Fruit fly (Drosophila melanogaster) whole organism, prepupa: ENCODE measurements around the gene CG33271.

Source experiments
- Blimp-1 ChIP-seq: fragments of 200-800 bp; sonication (Bioruptor generic); optimal IDR thresholded peaks from 3 replicates; lab custom pipeline; 2017; ENCODE audit warnings: missing biosample characterization, missing genetic modification characterization, mild to moderate bottlenecking, moderate library complexity, missing genetic modification reagents
- CG10631 ChIP-seq: fragments of 200-800 bp; sonication (Bioruptor generic); optimal IDR thresholded peaks from 2 replicates; lab custom pipeline; 2016; ENCODE audit warnings: missing biosample characterization, missing genetic modification characterization
- CG11294 ChIP-seq: fragments of 200-800 bp; sonication (Bioruptor generic); IDR thresholded peaks from 2 replicates; pipeline ENCODE4 v1.3.6; 2022; ENCODE audit warnings: missing biosample characterization, missing genetic modification characterization
- CG11762 ChIP-seq: fragments of 200-800 bp; sonication (Bioruptor generic); optimal IDR thresholded peaks from 3 replicates; lab custom pipeline; 2016; ENCODE audit warnings: missing biosample characterization, missing genetic modification characterization; ENCODE audit not compliant: insufficient read depth
- CG15336 ChIP-seq: fragments of 200-800 bp; sonication (Bioruptor generic); IDR thresholded peaks from 2 replicates; pipeline ENCODE4 v1.3.6; 2022; ENCODE audit warnings: missing biosample characterization, missing genetic modification characterization
- CG1621 ChIP-seq: fragments of 200-800 bp; sonication (Bioruptor generic); optimal IDR thresholded peaks from 3 replicates; lab custom pipeline; 2018; ENCODE audit warnings: missing biosample characterization, mild to moderate bottlenecking, missing genetic modification characterization
- CG3032 ChIP-seq: fragments of 200-800 bp; optimal IDR thresholded peaks from 2 replicates; lab custom pipeline; 2019; ENCODE audit warnings: missing biosample characterization, mild to moderate bottlenecking, missing genetic modification characterization, moderate library complexity
- CG31627 ChIP-seq: fragments of 200-800 bp; sonication (Bioruptor generic); optimal IDR thresholded peaks from 3 replicates; lab custom pipeline; 2016; ENCODE audit warnings: missing biosample characterization, missing genetic modification characterization
- CG32006 ChIP-seq: fragments of 200-800 bp; sonication (Bioruptor generic); optimal IDR thresholded peaks from 3 replicates; lab custom pipeline; 2017; ENCODE audit warnings: missing biosample characterization, mild to moderate bottlenecking, missing genetic modification characterization
- CG34406 ChIP-seq: fragments of 200-800 bp; sonication (Bioruptor generic); optimal IDR thresholded peaks from 3 replicates; lab custom pipeline; 2016; ENCODE audit warnings: missing biosample characterization, missing genetic modification characterization
- CG3919 ChIP-seq: fragments of 200-800 bp; sonication (Bioruptor generic); optimal IDR thresholded peaks from 3 replicates; lab custom pipeline; 2016; ENCODE audit warnings: missing biosample characterization, missing genetic modification characterization
- CG6163 ChIP-seq: fragments of 200-800 bp; sonication (Bioruptor generic); IDR thresholded peaks from 3 replicates; pipeline ENCODE4 v1.3.6; 2022; ENCODE audit warnings: missing biosample characterization, missing genetic modification characterization
- CG6276 ChIP-seq: fragments of 200-800 bp; sonication (Bioruptor generic); optimal IDR thresholded peaks from 2 replicates; lab custom pipeline; 2017; ENCODE audit warnings: missing biosample characterization, mild to moderate bottlenecking, missing genetic modification characterization
- CG6792 ChIP-seq: fragments of 200-800 bp; sonication (Bioruptor generic); optimal IDR thresholded peaks from 3 replicates; lab custom pipeline; 2016; ENCODE audit warnings: missing biosample characterization, missing genetic modification characterization
- CG6854 ChIP-seq: fragments of 200-800 bp; sonication (Bioruptor generic); optimal IDR thresholded peaks from 2 replicates; lab custom pipeline; 2017; ENCODE audit warnings: missing biosample characterization, mild to moderate bottlenecking, missing genetic modification characterization
- CG8119 ChIP-seq: fragments of 200-800 bp; sonication (Bioruptor generic); IDR thresholded peaks from 3 replicates; pipeline ENCODE4 v1.3.6; 2022; ENCODE audit warnings: missing biosample characterization, missing genetic modification characterization
- CG8632 ChIP-seq: fragments of 200-800 bp; sonication (Bioruptor generic); optimal IDR thresholded peaks from 3 replicates; lab custom pipeline; 2016; ENCODE audit warnings: missing biosample characterization, missing genetic modification characterization
- CG9139 ChIP-seq: fragments of 200-800 bp; sonication (Bioruptor generic); optimal IDR thresholded peaks from 3 replicates; lab custom pipeline; 2017; ENCODE audit warnings: missing biosample characterization, mild to moderate bottlenecking, missing genetic modification characterization
- Eip78C ChIP-seq: fragments of 200-800 bp; sonication (Bioruptor generic); peaks from one replicate; lab custom pipeline; 2016; ENCODE audit warnings: missing biosample characterization, missing genetic modification characterization
- Gug ChIP-seq: fragments of 200-800 bp; sonication (Bioruptor generic); IDR thresholded peaks from 2 replicates; pipeline ENCODE4 v1.3.6; 2022; ENCODE audit warnings: missing biosample characterization, missing genetic modification characterization
- Hr38 ChIP-seq: sonication (Bioruptor generic); optimal IDR thresholded peaks from 2 replicates; lab custom pipeline; 2016; ENCODE audit warnings: missing biosample characterization, missing genetic modification characterization
- Hr39 ChIP-seq: fragments of 200-800 bp; sonication (Bioruptor generic); optimal IDR thresholded peaks from 2 replicates; lab custom pipeline; 2016; ENCODE audit warnings: missing biosample characterization, missing genetic modification characterization
- Lpt ChIP-seq: fragments of 200-800 bp; sonication (Bioruptor generic); optimal IDR thresholded peaks from 3 replicates; lab custom pipeline; 2016; ENCODE audit warnings: missing biosample characterization, missing genetic modification characterization
- Met ChIP-seq: fragments of 200-800 bp; sonication (Bioruptor generic); optimal IDR thresholded peaks from 3 replicates; lab custom pipeline; 2016; ENCODE audit warnings: missing biosample characterization, missing genetic modification characterization
- OdsH ChIP-seq: fragments of 200-800 bp; sonication (Bioruptor generic); optimal IDR thresholded peaks from 3 replicates; lab custom pipeline; 2016; ENCODE audit warnings: missing biosample characterization, missing genetic modification characterization
- Smox ChIP-seq: fragments of 200-800 bp; sonication (Bioruptor generic); optimal IDR thresholded peaks from 3 replicates; lab custom pipeline; 2016; ENCODE audit warnings: missing biosample characterization, missing genetic modification characterization
- Sox102F ChIP-seq: fragments of 200-800 bp; sonication (Bioruptor generic); optimal IDR thresholded peaks from 2 replicates; lab custom pipeline; 2016; ENCODE audit warnings: missing biosample characterization, mild to moderate bottlenecking, missing genetic modification characterization
- Sox14 ChIP-seq: fragments of 200-800 bp; sonication (Bioruptor generic); optimal IDR thresholded peaks from 3 replicates; lab custom pipeline; 2016; ENCODE audit warnings: missing biosample characterization, missing genetic modification characterization
- Sox15 ChIP-seq: fragments of 200-800 bp; sonication (Bioruptor generic); optimal IDR thresholded peaks from 3 replicates; lab custom pipeline; 2016; ENCODE audit warnings: missing biosample characterization, missing genetic modification characterization
- acj6 ChIP-seq: fragments of 200-800 bp; sonication (Bioruptor generic); optimal IDR thresholded peaks from 3 replicates; lab custom pipeline; 2016; ENCODE audit warnings: missing biosample characterization, missing genetic modification characterization
- cyc ChIP-seq: fragments of 200-800 bp; sonication (Bioruptor generic); optimal IDR thresholded peaks from 3 replicates; lab custom pipeline; 2016; ENCODE audit warnings: missing biosample characterization, missing genetic modification characterization
- eg ChIP-seq: fragments of 200-800 bp; sonication (Bioruptor generic); IDR thresholded peaks from 3 replicates; pipeline ENCODE4 v1.3.6; 2022; ENCODE audit warnings: missing biosample characterization, missing genetic modification characterization
- esn ChIP-seq: fragments of 200-800 bp; sonication (Bioruptor generic); optimal IDR thresholded peaks from 2 replicates; lab custom pipeline; 2016; ENCODE audit warnings: missing biosample characterization, mild to moderate bottlenecking, missing genetic modification characterization, moderate library complexity
- fd59A ChIP-seq: fragments of 200-800 bp; sonication (Bioruptor generic); optimal IDR thresholded peaks from 2 replicates; lab custom pipeline; 2017; ENCODE audit warnings: missing biosample characterization, mild to moderate bottlenecking, missing genetic modification characterization, missing genetic modification reagents
- fd85E ChIP-seq: fragments of 200-800 bp; sonication (Bioruptor generic); optimal IDR thresholded peaks from 3 replicates; lab custom pipeline; 2016; ENCODE audit warnings: missing biosample characterization, missing genetic modification characterization
- fkh ChIP-seq: fragments of 200-800 bp; sonication (Bioruptor generic); optimal IDR thresholded peaks from 3 replicates; lab custom pipeline; 2017; ENCODE audit warnings: missing biosample characterization, mild to moderate bottlenecking, missing genetic modification characterization, moderate library complexity
- lz ChIP-seq: fragments of 200-800 bp; sonication (Bioruptor generic); optimal IDR thresholded peaks from 3 replicates; lab custom pipeline; 2016; ENCODE audit warnings: missing biosample characterization, missing genetic modification characterization
- net ChIP-seq: fragments of 200-800 bp; sonication (Bioruptor generic); optimal IDR thresholded peaks from 3 replicates; lab custom pipeline; 2016; ENCODE audit warnings: missing biosample characterization, missing genetic modification characterization
- pdm3 ChIP-seq: fragments of 200-800 bp; sonication (Bioruptor generic); optimal IDR thresholded peaks from 3 replicates; lab custom pipeline; 2016; ENCODE audit warnings: missing biosample characterization, missing genetic modification characterization
- salr ChIP-seq, 2 experiments: fragments of 200-800 bp; sonication (Bioruptor generic); optimal IDR thresholded peaks; 3 replicates each; lab custom pipeline; 2016 to 2018; ENCODE audit warnings: missing biosample characterization in 2 of 2, missing genetic modification characterization in 2 of 2, mild to moderate bottlenecking in 1 of 2
- svp ChIP-seq: fragments of 200-800 bp; sonication (Bioruptor generic); peaks from one replicate; lab custom pipeline; 2016; ENCODE audit warnings: missing biosample characterization, missing genetic modification characterization
- topi ChIP-seq: fragments of 200-800 bp; sonication (Bioruptor generic); optimal IDR thresholded peaks from 3 replicates; lab custom pipeline; 2016; ENCODE audit warnings: missing biosample characterization, missing genetic modification characterization
- vri ChIP-seq: fragments of 200-800 bp; sonication (Bioruptor generic); optimal IDR thresholded peaks from 3 replicates; lab custom pipeline; 2016; ENCODE audit warnings: missing biosample characterization, mild to moderate bottlenecking, missing genetic modification characterization

The CG33271 gene

dm6 chr3L:11551949-11552348 lies 25.3 kb downstream of the CG33271 start (continued):
- TF ChIP-seq esn (GFP tag; lab: Kevin White, UChicago) (peak; percentile 57), Gug (GFP tag; lab: Robert Waterston, UW) (peak; percentile 53), CG10631 (GFP tag; lab: Kevin White, UChicago) (peak; percentile 54), CG3919 (peak; percentile 65), vri (no peak), CG11762 (GFP tag; lab: Kevin White, UChicago) (peak; percentile 33), fd59A (peak; percentile 36), Smox (GFP tag; lab: Kevin White, UChicago) (peak; percentile 48), CG11294 (GFP tag; lab: Robert Waterston, UW) (no peak), CG15336 (peak; percentile 76), fd85E (no peak), salr (GFP tag; optimal IDR thresholded peaks at IDR 0.05; lab: Kevin White, UChicago) (peak; percentile 33 to 34), lz (GFP tag; lab: Kevin White, UChicago) (peak; percentile 47), Sox102F (GFP tag; lab: Kevin White, UChicago) (peak; percentile 43), CG34406 (peak; percentile 51), CG3032 (tag; lab: Kevin White, UChicago) (peak; percentile 50), CG6792 (GFP tag; lab: Kevin White, UChicago) (peak; percentile 44), Hr39 (GFP tag; lab: Kevin White, UChicago) (peak; percentile 36), Eip78C (GFP tag; lab: Kevin White, UChicago) (peak; percentile 87), CG1621 (tag; lab: Kevin White, UChicago) (peak; percentile 31), Hr38 (GFP tag; lab: Kevin White, UChicago) (no peak), CG9139 (no peak), CG6163 (GFP tag; lab: Robert Waterston, UW) (peak; percentile 75; the same call in 2 of the 3 replicates), fkh (GFP tag; lab: Kevin White, UChicago) (no peak), pdm3 (GFP tag; lab: Kevin White, UChicago) (peak; percentile 59), net (GFP tag; lab: Kevin White, UChicago) (peak; percentile 63), Lpt (GFP tag; lab: Kevin White, UChicago) (no peak), acj6 (GFP tag; lab: Kevin White, UChicago) (peak; percentile 47), eg (GFP tag; lab: Robert Waterston, UW) (peak; percentile 81), topi (GFP tag; lab: Kevin White, UChicago) (peak; percentile 63), CG31627 (peak; percentile 53), OdsH (GFP tag; lab: Kevin White, UChicago) (peak; percentile 51), Blimp-1 (GFP tag; lab: Kevin White, UChicago) (no peak), cyc (GFP tag; lab: Kevin White, UChicago) (peak; percentile 52), Met (GFP tag; lab: Kevin White, UChicago) (peak; percentile 48), CG6854 (no peak), CG32006 (peak; percentile 78), svp (GFP tag; lab: Kevin White, UChicago) (peak; percentile 76)

- TF ChIP-seq fkh (GFP tag; lab: Kevin White, UChicago) (peak; percentile 66), CG6163 (GFP tag; lab: Robert Waterston, UW) (0 out of 3 replicates have a peak, but pooled peaks have one; percentile 24), Gug (GFP tag; lab: Robert Waterston, UW) (no peak)
These were observed 26.8 kb downstream of the CG33271 start for dm6 chr3L:11550359-11551056.

- no peak for TF ChIP-seq Sox14
- TF ChIP-seq CG8119: peak; percentile 55; the same call in 2 of the 3 replicates
- no peak for TF ChIP-seq CG8632 (GFP tag; lab: Kevin White, UChicago)
- no peak for TF ChIP-seq lz (GFP tag; lab: Kevin White, UChicago)
- peak; percentile 11 for TF ChIP-seq Eip78C (GFP tag; lab: Kevin White, UChicago)
- no peak for TF ChIP-seq Sox15
- TF ChIP-seq CG6276: peak; percentile 22
- TF ChIP-seq fd85E: no peak
- TF ChIP-seq Gug (GFP tag; lab: Robert Waterston, UW): peak; percentile 13; the same call in 1 of the 2 replicates
- peak; percentile 61; the same call in 2 of the 3 replicates for TF ChIP-seq eg (GFP tag; lab: Robert Waterston, UW)
- TF ChIP-seq CG15336: 0 out of 2 replicates have a peak, but pooled peaks have one; percentile 27
- TF ChIP-seq, all 60 proteins: peak for 6
These were observed 27.9 kb downstream of the CG33271 start for dm6 chr3L:11549432-11549831.
